Fruit fly (Drosophila melanogaster) whole organism, embryonic: Measurements from ENCODE around the gene CG33514.

Experiments used
- BtbVII ChIP-seq: fragments of 200-800 bp; sonication (Bioruptor generic); optimal IDR thresholded peaks from 3 replicates; lab custom pipeline; 2017; ENCODE audit warnings: missing biosample characterization, mild to moderate bottlenecking, missing genetic modification characterization
- CG12071 ChIP-seq: fragments of 200-800 bp; sonication (Bioruptor generic); optimal IDR thresholded peaks from 3 replicates; lab custom pipeline; 2018; ENCODE audit warnings: missing biosample characterization, mild to moderate bottlenecking, missing genetic modification characterization
- CG13424 ChIP-seq: fragments of 200-800 bp; sonication (Bioruptor generic); optimal IDR thresholded peaks from 2 replicates; lab custom pipeline; 2019; ENCODE audit warnings: missing biosample characterization, mild to moderate bottlenecking, missing genetic modification characterization, moderate library complexity
- CG13624 ChIP-seq: fragments of 200-800 bp; sonication (Bioruptor generic); optimal IDR thresholded peaks from 2 replicates; lab custom pipeline; 2016; ENCODE audit warnings: missing biosample characterization, missing genetic modification characterization
- CG14014 ChIP-seq: fragments of 200-800 bp; sonication (Bioruptor generic); IDR thresholded peaks from 2 replicates; pipeline ENCODE4 v1.3.6; 2022; ENCODE audit warnings: missing biosample characterization, missing genetic modification characterization
- CG15479 ChIP-seq: fragments of 200-800 bp; sonication (Bioruptor generic); optimal IDR thresholded peaks from 3 replicates; lab custom pipeline; 2019; ENCODE audit warnings: missing biosample characterization, mild to moderate bottlenecking, missing genetic modification characterization, moderate library complexity
- CG1602 ChIP-seq: fragments of 200-800 bp; sonication (Bioruptor generic); optimal IDR thresholded peaks from 3 replicates; lab custom pipeline; 2016; ENCODE audit warnings: missing biosample characterization, missing genetic modification characterization
- CG1832 ChIP-seq: fragments of 200-800 bp; sonication (Bioruptor generic); optimal IDR thresholded peaks from 2 replicates; lab custom pipeline; 2017; ENCODE audit warnings: missing biosample characterization, mild to moderate bottlenecking, missing genetic modification characterization, inconsistent platforms
- CG2120 ChIP-seq: fragments of 200-800 bp; sonication (Bioruptor generic); optimal IDR thresholded peaks from 3 replicates; lab custom pipeline; 2016; ENCODE audit warnings: missing biosample characterization, missing genetic modification characterization
- CG34224 ChIP-seq: fragments of 200-800 bp; sonication (Bioruptor generic); IDR thresholded peaks from 3 replicates; pipeline ENCODE4 v1.3.6; 2022; ENCODE audit warnings: missing biosample characterization, missing genetic modification characterization; ENCODE audit not compliant: partially characterized antibody
- CG3847 ChIP-seq: fragments of 200-800 bp; sonication (Bioruptor generic); IDR thresholded peaks from 2 replicates; pipeline ENCODE4 v1.3.6; 2022; ENCODE audit warnings: missing biosample characterization, missing genetic modification characterization
- CG5245 ChIP-seq: fragments of 200-800 bp; sonication (Bioruptor generic); optimal IDR thresholded peaks from 3 replicates; lab custom pipeline; 2016; ENCODE audit warnings: missing biosample characterization, missing genetic modification characterization
- CG8359 ChIP-seq: fragments of 200-800 bp; sonication (Bioruptor generic); optimal IDR thresholded peaks from 2 replicates; lab custom pipeline; 2017; ENCODE audit warnings: missing biosample characterization, mild to moderate bottlenecking, missing genetic modification characterization, borderline replicate concordance
- CG9215 ChIP-seq: fragments of 200-800 bp; sonication (Bioruptor generic); IDR thresholded peaks from 2 replicates; pipeline ENCODE4 v1.3.6; 2022; ENCODE audit warnings: missing biosample characterization, missing genetic modification characterization
- Dfd ChIP-seq, 2 experiments: fragments of >200 bp; optimal IDR thresholded peaks; 2 replicates each; lab custom pipeline; 2017; ENCODE audit warnings: missing biosample characterization in 2 of 2, missing genetic modification characterization in 2 of 2
- Dref ChIP-seq: fragments of 200-800 bp; sonication (Bioruptor generic); IDR thresholded peaks from 2 replicates; pipeline ENCODE4 v1.3.6; 2022; ENCODE audit warnings: missing biosample characterization, missing genetic modification characterization
- Elba2 ChIP-seq: fragments of 200-800 bp; sonication (Bioruptor generic); optimal IDR thresholded peaks from 3 replicates; lab custom pipeline; 2016; ENCODE audit warnings: missing biosample characterization, missing genetic modification characterization
- Fer3 ChIP-seq: fragments of 200-800 bp; sonication (Bioruptor generic); optimal IDR thresholded peaks from 2 replicates; lab custom pipeline; 2018; ENCODE audit warnings: missing biosample characterization, mild to moderate bottlenecking, missing genetic modification characterization, moderate library complexity
- H2.0 ChIP-seq: fragments of 200-800 bp; sonication (Bioruptor generic); IDR thresholded peaks from 2 replicates; pipeline ENCODE4 v1.3.6; 2022; ENCODE audit warnings: missing biosample characterization, missing genetic modification characterization
- HHEX ChIP-seq: fragments of 200-800 bp; sonication (Bioruptor generic); optimal IDR thresholded peaks from 3 replicates; lab custom pipeline; 2017; ENCODE audit warnings: missing biosample characterization, mild to moderate bottlenecking, missing genetic modification characterization, missing genetic modification reagents
- HLH3B ChIP-seq: fragments of 200-800 bp; sonication (Bioruptor generic); IDR thresholded peaks from 2 replicates; pipeline ENCODE4 v1.3.6; 2022; ENCODE audit warnings: missing biosample characterization, missing genetic modification characterization
- MESR4 ChIP-seq: fragments of 200-800 bp; sonication (Bioruptor generic); optimal IDR thresholded peaks from 2 replicates; lab custom pipeline; 2018; ENCODE audit warnings: missing biosample characterization, mild to moderate bottlenecking, missing genetic modification characterization, moderate library complexity
- Max ChIP-seq: fragments of 200-800 bp; sonication (Bioruptor generic); optimal IDR thresholded peaks from 2 replicates; lab custom pipeline; 2016; ENCODE audit warnings: missing biosample characterization, mild to moderate bottlenecking, missing genetic modification characterization
- Meics ChIP-seq: fragments of 200-800 bp; sonication (Bioruptor generic); optimal IDR thresholded peaks from 2 replicates; lab custom pipeline; 2017; ENCODE audit warnings: missing biosample characterization, mild to moderate bottlenecking, missing genetic modification characterization
- NfI ChIP-seq: fragments of 200-800 bp; sonication (Bioruptor generic); optimal IDR thresholded peaks from 3 replicates; lab custom pipeline; 2018; ENCODE audit warnings: missing biosample characterization, mild to moderate bottlenecking, missing genetic modification characterization, moderate library complexity
- Poxn ChIP-seq: fragments of 200-800 bp; sonication (Bioruptor generic); IDR thresholded peaks from 2 replicates; pipeline ENCODE4 v1.3.6; 2022; ENCODE audit warnings: missing biosample characterization, missing genetic modification characterization
- Rfx ChIP-seq: fragments of 200-800 bp; sonication (Bioruptor generic); IDR thresholded peaks from 2 replicates; pipeline ENCODE4 v1.3.6; 2022; ENCODE audit warnings: missing biosample characterization, missing genetic modification characterization
- Scr ChIP-seq: fragments of 200-800 bp; sonication (Bioruptor generic); IDR thresholded peaks from 2 replicates; pipeline ENCODE4 v1.3.6; 2022; ENCODE audit warnings: missing biosample characterization, missing genetic modification characterization; ENCODE audit not compliant: partially characterized antibody
- Six4 ChIP-seq: fragments of 200-800 bp; sonication (Bioruptor generic); optimal IDR thresholded peaks from 2 replicates; lab custom pipeline; 2016; ENCODE audit warnings: missing biosample characterization, missing genetic modification characterization
- Sry-δ ChIP-seq: fragments of 200-800 bp; sonication (Bioruptor generic); optimal IDR thresholded peaks from 2 replicates; lab custom pipeline; 2016; ENCODE audit warnings: missing biosample characterization, missing genetic modification characterization
- bowl ChIP-seq: fragments of 200-800 bp; sonication (Bioruptor generic); IDR thresholded peaks from 2 replicates; pipeline ENCODE4 v1.3.6; 2022; ENCODE audit warnings: missing biosample characterization, missing genetic modification characterization
- cato ChIP-seq: fragments of 200-800 bp; sonication (Bioruptor generic); optimal IDR thresholded peaks from 2 replicates; lab custom pipeline; 2016; ENCODE audit warnings: missing biosample characterization, missing genetic modification characterization, borderline replicate concordance
- crol ChIP-seq: fragments of 200-800 bp; sonication (Bioruptor generic); IDR thresholded peaks from 2 replicates; pipeline ENCODE4 v1.3.6; 2022; ENCODE audit warnings: missing biosample characterization, missing genetic modification characterization
- dan ChIP-seq: fragments of 200-800 bp; sonication (Bioruptor generic); IDR thresholded peaks from 2 replicates; pipeline ENCODE4 v1.3.6; 2022; ENCODE audit warnings: missing biosample characterization, missing genetic modification characterization
- dmrt99B ChIP-seq: fragments of 200-800 bp; sonication (Bioruptor generic); optimal IDR thresholded peaks from 2 replicates; lab custom pipeline; 2018; ENCODE audit warnings: missing biosample characterization, mild to moderate bottlenecking, missing genetic modification characterization, moderate library complexity
- ems ChIP-seq: fragments of 200-800 bp; sonication (Bioruptor generic); optimal IDR thresholded peaks from 3 replicates; lab custom pipeline; 2016; ENCODE audit warnings: missing biosample characterization, missing genetic modification characterization
- eyg ChIP-seq: fragments of 200-800 bp; sonication (Bioruptor generic); optimal IDR thresholded peaks from 3 replicates; lab custom pipeline; 2016; ENCODE audit warnings: missing biosample characterization, missing genetic modification characterization
- fd102C ChIP-seq: fragments of 200-800 bp; sonication (Bioruptor generic); optimal IDR thresholded peaks from 2 replicates; lab custom pipeline; 2018; ENCODE audit warnings: missing biosample characterization, mild to moderate bottlenecking, missing genetic modification characterization, moderate library complexity
- gcm2 ChIP-seq: fragments of 200-800 bp; sonication (Bioruptor generic); optimal IDR thresholded peaks from 2 replicates; lab custom pipeline; 2016; ENCODE audit warnings: missing biosample characterization, missing genetic modification characterization
- gsb ChIP-seq: fragments of 200-800 bp; sonication (Bioruptor generic); IDR thresholded peaks from 2 replicates; pipeline ENCODE4 v1.3.6; 2022; ENCODE audit warnings: missing biosample characterization, missing genetic modification characterization
- jigr1 ChIP-seq: fragments of 200-800 bp; sonication (Bioruptor generic); IDR thresholded peaks from 3 replicates; pipeline ENCODE4 v1.3.6; 2022; ENCODE audit warnings: missing biosample characterization, missing genetic modification characterization
- klu ChIP-seq: fragments of 200-800 bp; sonication (Bioruptor generic); IDR thresholded peaks from 2 replicates; pipeline ENCODE4 v1.3.6; 2022; ENCODE audit warnings: missing biosample characterization, missing genetic modification characterization
- maf-S ChIP-seq: fragments of 200-800 bp; sonication (Bioruptor generic); optimal IDR thresholded peaks from 2 replicates; lab custom pipeline; 2016; ENCODE audit warnings: missing biosample characterization, missing genetic modification characterization
- nom ChIP-seq: fragments of 200-800 bp; sonication (Bioruptor generic); optimal IDR thresholded peaks from 2 replicates; lab custom pipeline; 2017; ENCODE audit warnings: missing biosample characterization, missing genetic modification characterization, mild to moderate bottlenecking, moderate library complexity, missing genetic modification reagents
- phol ChIP-seq: fragments of 200-800 bp; sonication (Bioruptor generic); optimal IDR thresholded peaks from 3 replicates; lab custom pipeline; 2018; ENCODE audit warnings: missing biosample characterization, mild to moderate bottlenecking, missing genetic modification characterization, moderate library complexity
- rib ChIP-seq: fragments of 200-800 bp; sonication (Bioruptor generic); IDR thresholded peaks from 2 replicates; pipeline ENCODE4 v1.3.6; 2022; ENCODE audit warnings: missing biosample characterization, missing genetic modification characterization
- scrt ChIP-seq: fragments of 200-800 bp; sonication (Bioruptor generic); optimal IDR thresholded peaks from 2 replicates; lab custom pipeline; 2018; ENCODE audit warnings: missing biosample characterization, mild to moderate bottlenecking, missing genetic modification characterization, moderate library complexity
- sens-2 ChIP-seq: fragments of 200-800 bp; sonication (Bioruptor generic); IDR thresholded peaks from 2 replicates; pipeline ENCODE4 v1.3.6; 2022; ENCODE audit warnings: missing biosample characterization, missing genetic modification characterization
- shn ChIP-seq: fragments of 200-800 bp; sonication (Bioruptor generic); optimal IDR thresholded peaks from 3 replicates; lab custom pipeline; 2016; ENCODE audit warnings: missing biosample characterization, missing genetic modification characterization
- tx ChIP-seq: fragments of 200-800 bp; sonication (Bioruptor generic); optimal IDR thresholded peaks from 2 replicates; lab custom pipeline; 2016; ENCODE audit warnings: missing biosample characterization, missing genetic modification characterization
- wor ChIP-seq: fragments of 200-800 bp; sonication (Bioruptor generic); IDR thresholded peaks from 2 replicates; pipeline ENCODE4 v1.3.6; 2022; ENCODE audit warnings: missing biosample characterization, missing genetic modification characterization

The CG33514 gene

DNA sequence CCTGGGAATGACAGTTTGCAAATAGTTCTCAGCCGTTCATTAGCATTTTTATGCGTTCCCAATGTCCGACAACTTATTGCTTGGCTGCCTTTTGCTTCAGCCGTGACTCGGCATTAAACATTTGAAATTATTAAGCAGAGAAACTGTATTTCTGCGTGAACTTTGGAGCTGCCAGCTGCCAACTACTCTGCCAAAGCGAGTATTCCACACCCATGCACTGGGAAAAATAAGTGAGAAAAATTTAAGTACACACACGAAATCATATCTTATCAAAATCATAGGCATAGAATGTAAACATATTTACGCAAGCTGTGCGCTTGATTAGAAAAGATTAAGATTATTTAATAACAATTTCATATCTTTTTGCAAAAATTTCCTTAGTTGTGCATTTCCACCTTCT, 47.7 kb downstream of the CG33514 start (continued):
- TF ChIP-seq cato (GFP tag; lab: Kevin White, UChicago) (no peak), wor (GFP tag; lab: Robert Waterston, UW) (peak; percentile 57), jigr1 (GFP tag; lab: Robert Waterston, UW) (no peak), CG3847 (GFP tag; lab: Robert Waterston, UW) (peak; percentile 57; the same call in 1 of the 2 replicates), gsb (GFP tag; lab: Robert Waterston, UW) (peak; percentile 67), Sry-δ (no peak), bowl (no peak; the same call in 1 of the 2 replicates), CG13624 (GFP tag; lab: Kevin White, UChicago) (peak; percentile 15), sens-2 (GFP tag; lab: Robert Waterston, UW) (peak; percentile 49; the same call in 1 of the 2 replicates), Scr (GFP tag; lab: Robert Waterston, UW) (no peak), CG34224 (GFP tag; lab: Robert Waterston, UW) (0 out of 3 replicates have a peak, but pooled peaks have one; percentile 9), Dfd (GFP tag; optimal IDR thresholded peaks at IDR 0.05; lab: Kevin White, UChicago) (no peak), dan (GFP tag; lab: Robert Waterston, UW) (no peak), rib (GFP tag; lab: Robert Waterston, UW) (0 out of 2 replicates have a peak, but pooled peaks have one; percentile 11), H2.0 (GFP tag; lab: Robert Waterston, UW) (peak; percentile 70), CG15479 (no peak), CG5245 (GFP tag; lab: Kevin White, UChicago) (no peak), maf-S (GFP tag; lab: Kevin White, UChicago) (peak; percentile 3), Max (GFP tag; lab: Kevin White, UChicago) (no peak), CG12071 (no peak), scrt (GFP tag; lab: Kevin White, UChicago) (no peak), Dref (GFP tag; lab: Robert Waterston, UW) (no peak), CG8359 (no peak), NfI (GFP tag; lab: Kevin White, UChicago) (peak; percentile 56), phol (tag; lab: Kevin White, UChicago) (peak; percentile 14), CG9215 (GFP tag; lab: Robert Waterston, UW) (peak; percentile 39; the same call in 1 of the 2 replicates), Poxn (no peak), gcm2 (GFP tag; lab: Kevin White, UChicago) (no peak), eyg (no peak), Six4 (GFP tag; lab: Kevin White, UChicago) (no peak), tx (GFP tag; lab: Kevin White, UChicago) (no peak), CG1832 (GFP tag; lab: Kevin White, UChicago) (no peak), Elba2 (GFP tag; lab: Kevin White, UChicago) (no peak), MESR4 (GFP tag; lab: Kevin White, UChicago) (no peak), CG14014 (GFP tag; lab: Robert Waterston, UW) (peak; percentile 68), crol (GFP tag; lab: Robert Waterston, UW) (no peak), HLH3B (GFP tag; lab: Robert Waterston, UW) (peak; percentile 61; the same call in 1 of the 2 replicates), CG13424 (tag; lab: Kevin White, UChicago) (no peak), nom (GFP tag; lab: Kevin White, UChicago) (no peak), Rfx (peak; percentile 84), dmrt99B (peak; percentile 35), HHEX (GFP tag; lab: Kevin White, UChicago) (no peak), klu (GFP tag; lab: Robert Waterston, UW) (peak; percentile 50; the same call in 1 of the 2 replicates), BtbVII (GFP tag; lab: Kevin White, UChicago) (no peak), ems (GFP tag; lab: Kevin White, UChicago) (peak; percentile 37), Meics (GFP tag; lab: Kevin White, UChicago) (peak; percentile 43), CG2120 (GFP tag; lab: Kevin White, UChicago) (peak; percentile 64), shn (peak; percentile 17), fd102C (no peak), CG1602 (GFP tag; lab: Kevin White, UChicago) (no peak), Fer3 (tag; lab: Kevin White, UChicago) (peak; percentile 19)
